Worm (Caenorhabditis elegans) whole organism, L4 larva: Measurements from ENCODE around the gene srbc-33.

Experiments
- F49E8.2 ChIP-seq: sonication (generic microtip); optimal IDR thresholded peaks from 2 replicates; lab custom pipeline; 2016; ENCODE audit warnings: missing compliant biosample characterization, mild to moderate bottlenecking, missing genetic modification characterization, borderline replicate concordance
- dmd-6 ChIP-seq: fragments of 200-800 bp; sonication (Bioruptor generic); IDR thresholded peaks from 2 replicates; pipeline ENCODE4 v1.3.6; 2022; ENCODE audit warnings: missing genetic modification reagents, missing genetic modification characterization, missing compliant biosample characterization
- fkh-10 ChIP-seq: fragments of 150-350 bp; optimal IDR thresholded peaks from 2 replicates; lab custom pipeline; 2014; ENCODE audit warnings: missing biosample characterization, missing genetic modification reagents, missing genetic modification characterization
- hlh-11 ChIP-seq: fragments of 200-800 bp; sonication (Bioruptor generic); optimal IDR thresholded peaks from 2 replicates; lab custom pipeline; 2018; ENCODE audit warnings: mild to moderate bottlenecking, missing genetic modification characterization, missing compliant biosample characterization
- lin-39 ChIP-seq: fragments of 150-350 bp; optimal IDR thresholded peaks from 2 replicates; lab custom pipeline; 2014; ENCODE audit warnings: missing biosample characterization, missing genetic modification reagents, missing genetic modification characterization
- lsy-2 ChIP-seq, 2 experiments: fragments of 150-350 bp in 1 of 2; sonication (generic microtip) in 1 of 2; optimal IDR thresholded peaks; 2 replicates each; lab custom pipeline; 2014 to 2017; ENCODE audit warnings: missing biosample characterization in 2 of 2, missing genetic modification characterization in 2 of 2
- nhr-111 ChIP-seq: fragments of 200-800 bp; sonication (Bioruptor generic); optimal IDR thresholded peaks from 2 replicates; lab custom pipeline; 2018; ENCODE audit warnings: mild to moderate bottlenecking, missing genetic modification characterization, missing compliant biosample characterization
- nhr-25 ChIP-seq: sonication (generic microtip); optimal IDR thresholded peaks from 2 replicates; lab custom pipeline; 2017; ENCODE audit warnings: missing genetic modification characterization, mild to moderate bottlenecking, missing compliant biosample characterization, antibody characterized with exemption, moderate library complexity, borderline replicate concordance; ENCODE audit not compliant: insufficient read depth
- nhr-48 ChIP-seq: sonication (generic microtip); optimal IDR thresholded peaks from 2 replicates; lab custom pipeline; 2016; ENCODE audit warnings: mild to moderate bottlenecking, missing genetic modification characterization, missing compliant biosample characterization
- nhr-76 ChIP-seq: fragments of 150-350 bp; optimal IDR thresholded peaks from 2 replicates; lab custom pipeline; 2014; ENCODE audit warnings: missing biosample characterization, missing genetic modification characterization
- unc-62 ChIP-seq, 3 experiments: fragments of 150-350 bp in 1 of 3; sonication (generic microtip); optimal IDR thresholded peaks in 2 of 3; peaks in 1 of 3; 1 replicate in 1 of 3; 2 replicates in 2 of 3; lab custom pipeline; 2014 to 2017; ENCODE audit warnings: missing biosample characterization in 3 of 3, missing genetic modification characterization in 3 of 3, missing genetic modification reagents in 3 of 3, missing genotype in 1 of 3
- ztf-11 ChIP-seq: fragments of 150-350 bp; optimal IDR thresholded peaks from 2 replicates; lab custom pipeline; 2014; ENCODE audit warnings: missing biosample characterization, missing genetic modification characterization

DNA sequence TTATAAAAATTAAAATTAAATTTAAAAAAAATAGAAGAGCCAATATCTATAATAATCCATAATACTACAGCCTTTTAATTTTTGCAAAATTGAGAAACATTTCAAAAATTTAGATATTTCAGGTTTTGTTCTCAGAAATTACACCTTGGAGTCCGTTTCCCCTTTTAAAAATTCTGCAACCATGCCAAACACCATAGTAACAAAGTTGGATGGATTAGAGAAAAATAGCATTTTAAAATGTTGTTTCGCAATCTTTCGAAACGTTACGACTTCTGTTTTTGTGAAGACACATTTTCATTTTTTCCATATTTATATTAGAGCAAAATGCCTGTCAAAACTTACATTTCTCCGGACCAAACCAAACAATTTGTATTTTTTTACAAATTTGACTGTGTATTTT lies 40.4 kb upstream of the srbc-33 start, which contains the start of gene T24A6.7:
- TF ChIP-seq nhr-48 (tag; lab: Kevin White, UChicago) (no peak), unc-62 (GFP tag; optimal IDR thresholded peaks at IDR 0.05 in 1 of 2; lab: Kevin White, UChicago) (no peak), unc-62 (tag; optimal IDR thresholded peaks at IDR 0.05; lab: Kevin White, UChicago) (no peak), hlh-11 (tag; lab: Kevin White, UChicago) (no peak), lsy-2 (tag; optimal IDR thresholded peaks at IDR 0.05; lab: Kevin White, UChicago) (no peak), nhr-25 (tag; lab: Kevin White, UChicago) (no peak), nhr-111 (GFP tag; lab: Kevin White, UChicago) (no peak), F49E8.2 (tag; lab: Kevin White, UChicago) (no peak), nhr-76 (no peak), ztf-11 (tag; lab: Kevin White, UChicago) (no peak), dmd-6 (GFP tag; lab: Robert Waterston, UW) (no peak), lin-39 (tag; lab: Kevin White, UChicago) (no peak), fkh-10 (GFP tag; lab: Kevin White, UChicago) (no peak)
